Worm (Caenorhabditis elegans) whole organism, late embryonic: ENCODE measurements around the gene col-169.

Experiments
- ahr-1 ChIP-seq: sonication (generic microtip); optimal IDR thresholded peaks from 2 replicates; lab custom pipeline; 2016; ENCODE audit warnings: missing genetic modification characterization, missing compliant biosample characterization
- ceh-30 ChIP-seq: fragments of 150-350 bp; optimal IDR thresholded peaks from 2 replicates; lab custom pipeline; 2014; ENCODE audit warnings: missing biosample characterization, missing genetic modification characterization

ce11 chrX:6341513-6341912 lies 12.6 kb downstream of the col-169 start, which contains the start of gene C03B1.7:
- TF ChIP-seq ceh-30 (tag; lab: Kevin White, UChicago) (no peak), ahr-1 (no peak)
